Fruit fly (Drosophila melanogaster) whole organism, prepupa: ENCODE measurements around the gene ppk31.

Experiments
- CG34406 ChIP-seq: fragments of 200-800 bp; sonication (Bioruptor generic); optimal IDR thresholded peaks from 3 replicates; lab custom pipeline; 2016; ENCODE audit warnings: missing biosample characterization, missing genetic modification characterization
- CG4318 ChIP-seq: fragments of 200-800 bp; sonication (Bioruptor generic); optimal IDR thresholded peaks from 3 replicates; lab custom pipeline; 2017; ENCODE audit warnings: missing biosample characterization, mild to moderate bottlenecking, missing genetic modification characterization
- CG6854 ChIP-seq: fragments of 200-800 bp; sonication (Bioruptor generic); optimal IDR thresholded peaks from 2 replicates; lab custom pipeline; 2017; ENCODE audit warnings: missing biosample characterization, mild to moderate bottlenecking, missing genetic modification characterization
- OdsH ChIP-seq: fragments of 200-800 bp; sonication (Bioruptor generic); optimal IDR thresholded peaks from 3 replicates; lab custom pipeline; 2016; ENCODE audit warnings: missing biosample characterization, missing genetic modification characterization
- Sox15 ChIP-seq: fragments of 200-800 bp; sonication (Bioruptor generic); optimal IDR thresholded peaks from 3 replicates; lab custom pipeline; 2016; ENCODE audit warnings: missing biosample characterization, missing genetic modification characterization
- acj6 ChIP-seq: fragments of 200-800 bp; sonication (Bioruptor generic); optimal IDR thresholded peaks from 3 replicates; lab custom pipeline; 2016; ENCODE audit warnings: missing biosample characterization, missing genetic modification characterization

dm6 chr3R:27159870-27160269 lies 3.1 kb upstream of the ppk31 start:
- TF ChIP-seq CG34406 (GFP tag; lab: Kevin White, UChicago) (no peak), CG6854 (GFP tag; lab: Kevin White, UChicago) (no peak), CG4318 (GFP tag; lab: Kevin White, UChicago) (no peak), Sox15 (GFP tag; lab: Kevin White, UChicago) (no peak), OdsH (GFP tag; lab: Kevin White, UChicago) (no peak), acj6 (no peak)
